Fruit fly (Drosophila melanogaster) whole organism, prepupa: ENCODE data around the gene Ssadh.
A peak's percentile ranks its signal among the peaks of the same experiment; 100 is the strongest.

Experiments used
- Blimp-1 ChIP-seq: fragments of 200-800 bp; sonication (Bioruptor generic); optimal IDR thresholded peaks from 3 replicates; lab custom pipeline; 2017; ENCODE audit warnings: missing biosample characterization, missing genetic modification characterization, mild to moderate bottlenecking, moderate library complexity, missing genetic modification reagents
- CG15336 ChIP-seq: fragments of 200-800 bp; sonication (Bioruptor generic); IDR thresholded peaks from 2 replicates; pipeline ENCODE4 v1.3.6; 2022; ENCODE audit warnings: missing biosample characterization, missing genetic modification characterization
- CG1621 ChIP-seq: fragments of 200-800 bp; sonication (Bioruptor generic); optimal IDR thresholded peaks from 3 replicates; lab custom pipeline; 2018; ENCODE audit warnings: missing biosample characterization, mild to moderate bottlenecking, missing genetic modification characterization
- CG3919 ChIP-seq: fragments of 200-800 bp; sonication (Bioruptor generic); optimal IDR thresholded peaks from 3 replicates; lab custom pipeline; 2016; ENCODE audit warnings: missing biosample characterization, missing genetic modification characterization
- CG4318 ChIP-seq: fragments of 200-800 bp; sonication (Bioruptor generic); optimal IDR thresholded peaks from 3 replicates; lab custom pipeline; 2017; ENCODE audit warnings: missing biosample characterization, mild to moderate bottlenecking, missing genetic modification characterization
- CG6792 ChIP-seq: fragments of 200-800 bp; sonication (Bioruptor generic); optimal IDR thresholded peaks from 3 replicates; lab custom pipeline; 2016; ENCODE audit warnings: missing biosample characterization, missing genetic modification characterization
- CG6808 ChIP-seq: fragments of 200-800 bp; sonication (Bioruptor generic); optimal IDR thresholded peaks from 3 replicates; lab custom pipeline; 2017; ENCODE audit warnings: missing biosample characterization, missing genetic modification characterization, mild to moderate bottlenecking, moderate library complexity, missing genetic modification reagents
- CG8319 ChIP-seq: fragments of 200-800 bp; sonication (Bioruptor generic); optimal IDR thresholded peaks from 3 replicates; lab custom pipeline; 2016; ENCODE audit warnings: missing biosample characterization, missing genetic modification characterization
- CG9139 ChIP-seq: fragments of 200-800 bp; sonication (Bioruptor generic); optimal IDR thresholded peaks from 3 replicates; lab custom pipeline; 2017; ENCODE audit warnings: missing biosample characterization, mild to moderate bottlenecking, missing genetic modification characterization
- Eip75B ChIP-seq: fragments of 200-800 bp; sonication (Bioruptor generic); optimal IDR thresholded peaks from 3 replicates; lab custom pipeline; 2016; ENCODE audit warnings: missing biosample characterization, missing genetic modification characterization
- Eip78C ChIP-seq: fragments of 200-800 bp; sonication (Bioruptor generic); peaks from one replicate; lab custom pipeline; 2016; ENCODE audit warnings: missing biosample characterization, missing genetic modification characterization
- Eip93F ChIP-seq: fragments of 200-800 bp; sonication (Bioruptor generic); optimal IDR thresholded peaks from 2 replicates; lab custom pipeline; 2016; ENCODE audit warnings: missing biosample characterization, mild to moderate bottlenecking, missing genetic modification characterization
- Gug ChIP-seq: fragments of 200-800 bp; sonication (Bioruptor generic); IDR thresholded peaks from 2 replicates; pipeline ENCODE4 v1.3.6; 2022; ENCODE audit warnings: missing biosample characterization, missing genetic modification characterization
- Hr39 ChIP-seq: fragments of 200-800 bp; sonication (Bioruptor generic); optimal IDR thresholded peaks from 2 replicates; lab custom pipeline; 2016; ENCODE audit warnings: missing biosample characterization, missing genetic modification characterization
- Hr4 ChIP-seq: fragments of 200-800 bp; sonication (Bioruptor generic); optimal IDR thresholded peaks from 3 replicates; lab custom pipeline; 2016; ENCODE audit warnings: missing biosample characterization, missing genetic modification characterization
- Lpt ChIP-seq: fragments of 200-800 bp; sonication (Bioruptor generic); optimal IDR thresholded peaks from 3 replicates; lab custom pipeline; 2016; ENCODE audit warnings: missing biosample characterization, missing genetic modification characterization
- Sox102F ChIP-seq: fragments of 200-800 bp; sonication (Bioruptor generic); optimal IDR thresholded peaks from 2 replicates; lab custom pipeline; 2016; ENCODE audit warnings: missing biosample characterization, mild to moderate bottlenecking, missing genetic modification characterization
- achi ChIP-seq: fragments of 200-800 bp; sonication (Bioruptor generic); optimal IDR thresholded peaks from 3 replicates; lab custom pipeline; 2016; ENCODE audit warnings: missing biosample characterization, missing genetic modification characterization
- acj6 ChIP-seq: fragments of 200-800 bp; sonication (Bioruptor generic); optimal IDR thresholded peaks from 3 replicates; lab custom pipeline; 2016; ENCODE audit warnings: missing biosample characterization, missing genetic modification characterization
- dsx ChIP-seq: fragments of 200-800 bp; optimal IDR thresholded peaks from 3 replicates; lab custom pipeline; 2019; ENCODE audit warnings: missing biosample characterization, mild to moderate bottlenecking, missing genetic modification characterization, moderate library complexity; ENCODE audit not compliant: poor library complexity, severe bottlenecking
- lz ChIP-seq: fragments of 200-800 bp; sonication (Bioruptor generic); optimal IDR thresholded peaks from 3 replicates; lab custom pipeline; 2016; ENCODE audit warnings: missing biosample characterization, missing genetic modification characterization
- salr ChIP-seq, 2 experiments: fragments of 200-800 bp; sonication (Bioruptor generic); optimal IDR thresholded peaks; 3 replicates each; lab custom pipeline; 2016 to 2018; ENCODE audit warnings: missing biosample characterization in 2 of 2, missing genetic modification characterization in 2 of 2, mild to moderate bottlenecking in 1 of 2
- spab ChIP-seq: fragments of 200-800 bp; sonication (Bioruptor generic); optimal IDR thresholded peaks from 2 replicates; lab custom pipeline; 2017; ENCODE audit warnings: missing biosample characterization, mild to moderate bottlenecking, missing genetic modification characterization, missing genetic modification reagents
- ss ChIP-seq, 2 experiments: fragments of 200-800 bp; sonication (Bioruptor generic); optimal IDR thresholded peaks; 2 replicates in 1 of 2; 3 replicates in 1 of 2; lab custom pipeline; 2017 to 2018; ENCODE audit warnings: mild to moderate bottlenecking in 2 of 2, missing biosample characterization in 2 of 2, missing genetic modification characterization in 2 of 2, moderate library complexity in 1 of 2
- svp ChIP-seq: fragments of 200-800 bp; sonication (Bioruptor generic); peaks from one replicate; lab custom pipeline; 2016; ENCODE audit warnings: missing biosample characterization, missing genetic modification characterization
- topi ChIP-seq: fragments of 200-800 bp; sonication (Bioruptor generic); optimal IDR thresholded peaks from 3 replicates; lab custom pipeline; 2016; ENCODE audit warnings: missing biosample characterization, missing genetic modification characterization
- vri ChIP-seq: fragments of 200-800 bp; sonication (Bioruptor generic); optimal IDR thresholded peaks from 3 replicates; lab custom pipeline; 2016; ENCODE audit warnings: missing biosample characterization, mild to moderate bottlenecking, missing genetic modification characterization

Ssadh gene

dm6 chr3R:25596274-25597034 is 30.3 kb downstream of the Ssadh start:
- TF ChIP-seq CG6808 (GFP tag; lab: Kevin White, UChicago): peak; percentile 68
- no peak for TF ChIP-seq achi (GFP tag; lab: Kevin White, UChicago)
- no peak for TF ChIP-seq salr (GFP tag; optimal IDR thresholded peaks at IDR 0.05; lab: Kevin White, UChicago)
- TF ChIP-seq Blimp-1: no peak
- no peak for TF ChIP-seq CG1621 (tag; lab: Kevin White, UChicago)
- TF ChIP-seq Hr39 (GFP tag; lab: Kevin White, UChicago): no peak
- peak; percentile 59 to 76 for TF ChIP-seq ss (GFP tag; optimal IDR thresholded peaks at IDR 0.05; lab: Kevin White, UChicago)
- peak; percentile 48 for TF ChIP-seq spab (GFP tag; lab: Kevin White, UChicago)
- TF ChIP-seq Hr4: no peak
- no peak for TF ChIP-seq CG6792 (GFP tag; lab: Kevin White, UChicago)
- no peak for TF ChIP-seq acj6
- peak; percentile 60 for TF ChIP-seq CG9139 (GFP tag; lab: Kevin White, UChicago)
- TF ChIP-seq dsx (GFP tag; lab: Kevin White, UChicago): peak; percentile 83

- no peak for TF ChIP-seq spab (GFP tag; lab: Kevin White, UChicago)
- TF ChIP-seq topi (GFP tag; lab: Kevin White, UChicago): no peak
- peak; percentile 5 for TF ChIP-seq Eip78C (GFP tag; lab: Kevin White, UChicago)
- no peak for TF ChIP-seq lz (GFP tag; lab: Kevin White, UChicago)
- no peak for TF ChIP-seq Eip75B (GFP tag; lab: Kevin White, UChicago)
- TF ChIP-seq Sox102F (GFP tag; lab: Kevin White, UChicago): no peak
Measured at dm6 chr3R:25594128-25594527, 32.6 kb downstream of the Ssadh start.

dm6 chr3R:25591500-25591899 is 35.2 kb downstream of the Ssadh start:
- TF ChIP-seq svp (peak; percentile 31), CG3919 (GFP tag; lab: Kevin White, UChicago) (no peak)

- TF ChIP-seq CG6792 (GFP tag; lab: Kevin White, UChicago) (no peak), Lpt (GFP tag; lab: Kevin White, UChicago) (no peak), dsx (GFP tag; lab: Kevin White, UChicago) (no peak), Eip78C (GFP tag; lab: Kevin White, UChicago) (peak; percentile 20), vri (no peak), salr (GFP tag; optimal IDR thresholded peaks at IDR 0.05; lab: Kevin White, UChicago) (no peak)
Measured at dm6 chr3R:25590850-25591410, 35.8 kb downstream of the Ssadh start.

- TF ChIP-seq Eip78C (GFP tag; lab: Kevin White, UChicago) (no peak), CG8319 (GFP tag; lab: Kevin White, UChicago) (no peak), svp (peak; percentile 60)
Measured at dm6 chr3R:25589168-25589567, 37.6 kb downstream of the Ssadh start.

dm6 chr3R:25588493-25588892 is 38.2 kb downstream of the Ssadh start:
- no peak for TF ChIP-seq vri
- no peak for TF ChIP-seq CG4318 (GFP tag; lab: Kevin White, UChicago)
- TF ChIP-seq CG15336 (GFP tag; lab: Robert Waterston, UW): no peak
- no peak for TF ChIP-seq Eip93F (GFP tag; lab: Kevin White, UChicago)
- no peak for TF ChIP-seq salr (GFP tag; optimal IDR thresholded peaks at IDR 0.05; lab: Kevin White, UChicago)
- TF ChIP-seq lz (GFP tag; lab: Kevin White, UChicago): no peak
- no peak for TF ChIP-seq Gug
